Fruit fly (Drosophila melanogaster): Measurements from ENCODE around the gene CG31872.

DNA sequence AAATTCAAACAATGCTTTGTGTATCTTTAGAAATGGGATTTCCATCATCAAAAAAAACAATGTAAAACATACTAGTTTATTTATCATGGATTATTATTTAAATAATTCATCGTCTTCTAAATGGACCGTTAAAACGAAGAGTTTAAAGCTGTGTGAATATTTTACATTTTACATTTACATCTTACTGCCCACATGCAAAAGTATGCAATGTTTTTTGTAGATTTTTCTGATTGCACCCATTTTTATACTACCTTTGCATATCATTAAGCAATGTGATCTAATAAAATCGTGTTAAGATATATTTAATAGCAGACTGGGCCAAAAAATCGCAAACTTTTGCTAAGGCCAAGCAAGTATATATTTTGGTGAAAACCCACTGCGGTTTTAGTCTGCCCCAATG lies 31.8 kb downstream of the CG31872 start:
- TF ChIP-seq ttk (optimal IDR thresholded peaks at IDR 0.05), result no peak
- TF ChIP-seq Sin3A (optimal IDR thresholded peaks at IDR 0.05), result no peak
